Worm (Caenorhabditis elegans) whole organism, L3 larva: ENCODE results near the gene C25D7.16.

Experiments
- ceh-28 ChIP-seq: fragments of 150-350 bp; optimal IDR thresholded peaks from 2 replicates; lab custom pipeline; 2014; ENCODE audit warnings: missing biosample characterization, missing genetic modification reagents, missing genetic modification characterization
- jun-1 ChIP-seq: fragments of 150-350 bp; optimal IDR thresholded peaks from 2 replicates; lab custom pipeline; 2014; ENCODE audit warnings: missing biosample characterization, missing genetic modification reagents, missing genetic modification characterization
- nfya-1 ChIP-seq: sonication (generic microtip); optimal IDR thresholded peaks from 2 replicates; lab custom pipeline; 2017; ENCODE audit warnings: missing genetic modification characterization, mild to moderate bottlenecking, missing compliant biosample characterization, antibody characterized with exemption, moderate library complexity; ENCODE audit not compliant: insufficient read depth

ce11 chrV:15057724-15058123, 1.8 kb downstream of the C25D7.16 start:
- no peak for TF ChIP-seq nfya-1 (tag; lab: Kevin White, UChicago)
- TF ChIP-seq ceh-28 (tag; lab: Kevin White, UChicago) = no peak
- no peak for TF ChIP-seq jun-1 (tag; lab: Kevin White, UChicago)
